Worm (Caenorhabditis elegans): ENCODE measurements around the gene svop-1.

svop-1 gene

ce11 chrIII:8873045-8873457 lies 12.2 kb downstream of the svop-1 start:
- TF ChIP-seq flt-1 (GFP tag; IDR thresholded peaks at IDR 0.05), result no peak
- TF ChIP-seq hmg-4 (GFP tag; optimal IDR thresholded peaks at IDR 0.05), result peak; percentile 33

ce11 chrIII:8869663-8870062 lies 15.6 kb downstream of the svop-1 start:
- TF ChIP-seq tbx-37 (GFP tag; conservative IDR thresholded peaks at IDR 0.05), result no peak
- TF ChIP-seq flt-1 (GFP tag; IDR thresholded peaks at IDR 0.05), result no peak

DNA sequence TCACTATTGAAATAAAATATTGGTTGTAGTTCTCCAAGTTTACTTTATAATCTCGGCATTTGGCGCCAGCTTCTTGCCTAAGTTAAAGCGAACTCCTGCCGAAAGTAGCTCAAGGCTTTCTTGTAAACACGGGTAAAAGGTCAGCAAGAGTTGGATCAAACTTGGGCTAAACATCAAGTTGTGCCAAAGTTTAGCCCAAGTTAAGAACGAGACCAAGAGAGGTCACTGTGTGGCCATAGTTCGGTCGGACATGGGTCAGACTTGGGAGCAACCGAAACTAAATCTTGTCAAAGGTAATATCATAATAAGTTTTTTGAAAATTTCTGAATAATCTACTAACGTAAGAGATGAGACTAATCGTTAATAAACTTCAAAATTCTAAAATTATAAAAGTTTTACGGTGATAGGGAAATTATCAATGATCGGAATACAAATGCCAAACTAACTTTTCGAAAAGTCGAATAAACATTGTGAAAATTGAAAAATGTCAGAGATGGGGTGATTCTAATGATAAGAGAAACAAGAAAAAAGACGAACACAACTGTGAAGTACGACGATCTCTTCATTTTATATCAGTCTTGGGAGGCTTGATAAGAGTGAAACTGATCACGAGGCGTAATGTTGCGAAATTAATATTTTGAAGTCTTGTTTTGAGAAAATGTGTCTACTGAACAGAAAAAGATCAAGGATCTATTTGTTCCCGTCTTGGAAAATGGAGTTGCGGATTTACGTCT lies 17.2 kb downstream of the svop-1 start:
- TF ChIP-seq tbx-11 (GFP tag; IDR thresholded peaks at IDR 0.05), result no peak
- no peak for TF ChIP-seq tra-4 (tag; optimal IDR thresholded peaks at IDR 0.05)
- TF ChIP-seq B0310.2 (tag; optimal IDR thresholded peaks at IDR 0.05), result no peak
- no peak for TF ChIP-seq hnd-1 (tag; optimal IDR thresholded peaks at IDR 0.05)
- TF ChIP-seq ceh-36 (tag; optimal IDR thresholded peaks at IDR 0.05), result no peak
- no peak for TF ChIP-seq hmg-4 (GFP tag; optimal IDR thresholded peaks at IDR 0.05)
- TF ChIP-seq F13C5.2 (tag; optimal IDR thresholded peaks at IDR 0.05), result no peak
- no peak for TF ChIP-seq hmbx-1 (tag; optimal IDR thresholded peaks at IDR 0.05)
- no peak for TF ChIP-seq ceh-13 (GFP tag; optimal IDR thresholded peaks at IDR 0.05)
- no peak for TF ChIP-seq ama-1 (optimal IDR thresholded peaks at IDR 0.05)
- no peak for TF ChIP-seq sea-1 (GFP tag; conservative IDR thresholded peaks at IDR 0.05)
- no peak for TF ChIP-seq tbx-37 (GFP tag; conservative IDR thresholded peaks at IDR 0.05)

DNA sequence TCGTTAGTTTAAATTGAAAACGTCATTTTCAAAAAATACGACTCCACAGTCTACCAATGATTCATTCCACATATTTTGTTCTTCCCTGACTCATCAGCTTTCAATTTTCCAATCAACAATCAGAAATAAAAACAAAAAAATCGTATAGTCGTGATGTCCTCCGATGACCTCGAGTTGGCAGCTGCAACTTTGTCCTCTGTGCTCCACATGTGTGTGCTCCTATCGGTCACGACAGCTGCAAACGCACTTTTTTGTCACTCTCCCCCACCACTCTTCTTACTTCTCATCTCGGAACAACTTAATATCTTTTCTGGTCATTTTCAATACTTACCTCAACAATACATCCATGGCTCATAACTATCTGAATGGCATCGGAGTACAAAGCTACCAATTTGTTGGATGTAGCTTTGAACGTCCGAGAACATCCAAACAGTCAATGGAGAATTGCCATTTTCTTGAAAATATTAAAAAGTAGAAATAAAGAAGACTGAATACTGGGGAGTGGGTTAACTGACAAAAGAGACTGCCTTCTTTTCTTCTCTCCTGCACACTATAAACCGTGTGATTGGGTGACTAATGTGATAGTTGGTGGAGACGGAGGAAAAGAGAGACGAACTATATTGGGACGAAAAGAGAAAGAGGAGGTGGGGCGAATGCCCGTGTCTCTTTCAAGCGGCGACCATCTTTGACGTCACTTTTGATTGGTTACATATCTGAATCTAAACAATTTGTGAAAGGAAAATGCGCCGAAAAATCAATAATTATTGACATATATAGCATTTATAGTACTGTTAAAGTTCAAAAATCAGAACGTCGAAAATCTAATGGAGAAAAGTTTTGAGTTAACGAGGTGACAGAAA lies 18.1 kb downstream of the svop-1 start:
- TF ChIP-seq ama-1 (optimal IDR thresholded peaks at IDR 0.05) (no peak), ceh-13 (GFP tag; optimal IDR thresholded peaks at IDR 0.05) (no peak), tbx-37 (GFP tag; conservative IDR thresholded peaks at IDR 0.05) (no peak), tbx-11 (GFP tag; IDR thresholded peaks at IDR 0.05) (no peak), tra-4 (tag; optimal IDR thresholded peaks at IDR 0.05) (no peak), hnd-1 (tag; optimal IDR thresholded peaks at IDR 0.05) (no peak), hmbx-1 (tag; optimal IDR thresholded peaks at IDR 0.05) (no peak), scrt-1 (GFP tag; IDR thresholded peaks at IDR 0.05) (no peak), sea-1 (GFP tag; conservative IDR thresholded peaks at IDR 0.05) (no peak), ets-7 (tag; optimal IDR thresholded peaks at IDR 0.05) (no peak), aly-1 (tag; optimal IDR thresholded peaks at IDR 0.05) (no peak), B0310.2 (tag; optimal IDR thresholded peaks at IDR 0.05) (no peak)

DNA sequence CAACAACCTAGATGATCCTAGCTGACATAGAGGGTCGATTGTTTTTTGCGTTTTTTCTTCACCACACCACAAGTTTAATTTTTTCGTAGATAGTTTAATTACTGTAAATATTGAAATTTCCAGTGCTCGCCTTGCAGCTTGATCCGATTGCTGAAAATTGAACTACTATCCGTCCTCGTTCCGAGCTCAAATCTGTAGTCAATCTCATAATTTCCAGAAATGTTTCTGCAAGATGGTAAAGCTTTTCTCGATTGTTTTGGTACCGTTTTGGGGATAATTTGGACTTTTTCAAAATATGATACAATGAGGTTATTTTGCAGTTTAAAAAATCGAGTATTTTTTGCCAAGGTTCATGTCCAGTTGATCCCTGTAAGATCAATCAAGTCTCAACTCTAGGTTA lies 19.2 kb downstream of the svop-1 start:
- no peak for TF ChIP-seq scrt-1 (GFP tag; IDR thresholded peaks at IDR 0.05)
- TF ChIP-seq pes-1 (GFP tag; IDR thresholded peaks at IDR 0.05), result no peak
- no peak for TF ChIP-seq aly-1 (tag; optimal IDR thresholded peaks at IDR 0.05)
- no peak for TF ChIP-seq hmg-4 (GFP tag; optimal IDR thresholded peaks at IDR 0.05)
- no peak for TF ChIP-seq hmbx-1 (tag; optimal IDR thresholded peaks at IDR 0.05)
- TF ChIP-seq ceh-13 (GFP tag; optimal IDR thresholded peaks at IDR 0.05), result no peak
- TF ChIP-seq tbx-11 (GFP tag; IDR thresholded peaks at IDR 0.05), result no peak
- TF ChIP-seq tra-4 (tag; optimal IDR thresholded peaks at IDR 0.05), result no peak
- no peak for TF ChIP-seq F13C5.2 (tag; optimal IDR thresholded peaks at IDR 0.05)
- no peak for TF ChIP-seq ama-1 (optimal IDR thresholded peaks at IDR 0.05)
- TF ChIP-seq ets-7 (tag; optimal IDR thresholded peaks at IDR 0.05), result no peak
- no peak for TF ChIP-seq ceh-36 (tag; optimal IDR thresholded peaks at IDR 0.05)
- TF ChIP-seq tbx-37 (GFP tag; conservative IDR thresholded peaks at IDR 0.05), result no peak
- TF ChIP-seq B0310.2 (tag; optimal IDR thresholded peaks at IDR 0.05), result no peak
- TF ChIP-seq sea-1 (GFP tag; conservative IDR thresholded peaks at IDR 0.05), result no peak
- no peak for TF ChIP-seq flt-1 (GFP tag; IDR thresholded peaks at IDR 0.05)
- no peak for TF ChIP-seq hnd-1 (tag; optimal IDR thresholded peaks at IDR 0.05)

ce11 chrIII:8865294-8865766 lies 20.0 kb downstream of the svop-1 start:
- TF ChIP-seq tbx-37 (GFP tag; conservative IDR thresholded peaks at IDR 0.05), result no peak
- no peak for TF ChIP-seq hnd-1 (tag; optimal IDR thresholded peaks at IDR 0.05)
- peak; percentile 81 for TF ChIP-seq ama-1 (optimal IDR thresholded peaks at IDR 0.05)
- 0 out of 2 replicates have a peak, but pooled peaks have one; percentile 21 for TF ChIP-seq tbx-11 (GFP tag; IDR thresholded peaks at IDR 0.05)
- no peak for TF ChIP-seq tra-4 (tag; optimal IDR thresholded peaks at IDR 0.05)
- TF ChIP-seq flt-1 (GFP tag; IDR thresholded peaks at IDR 0.05), result no peak
- no peak for TF ChIP-seq F13C5.2 (tag; optimal IDR thresholded peaks at IDR 0.05)
- no peak for TF ChIP-seq ceh-36 (tag; optimal IDR thresholded peaks at IDR 0.05)
- TF ChIP-seq ceh-13 (GFP tag; optimal IDR thresholded peaks at IDR 0.05), result no peak
- TF ChIP-seq sea-1 (GFP tag; conservative IDR thresholded peaks at IDR 0.05), result peak; percentile 34; the same call in 1 of the 2 replicates
- no peak; the same call in 1 of the 2 replicates for TF ChIP-seq pes-1 (GFP tag; IDR thresholded peaks at IDR 0.05)
- TF ChIP-seq B0310.2 (tag; optimal IDR thresholded peaks at IDR 0.05), result peak; percentile 57
- 0 out of 2 replicates have a peak, but pooled peaks have one; percentile 54 for TF ChIP-seq scrt-1 (GFP tag; IDR thresholded peaks at IDR 0.05)
- no peak for TF ChIP-seq hmbx-1 (tag; optimal IDR thresholded peaks at IDR 0.05)
- TF ChIP-seq ets-7 (tag; optimal IDR thresholded peaks at IDR 0.05), result no peak
- peak; percentile 77 for TF ChIP-seq hmg-4 (GFP tag; optimal IDR thresholded peaks at IDR 0.05)
- peak; percentile 68 for TF ChIP-seq aly-1 (tag; optimal IDR thresholded peaks at IDR 0.05)

- no peak for TF ChIP-seq ceh-13 (GFP tag; optimal IDR thresholded peaks at IDR 0.05)
Observed at ce11 chrIII:8858482-8858881, 26.8 kb downstream of the svop-1 start.
